Fruit fly (Drosophila melanogaster): Measurements from ENCODE around the gene CG15373.

dm6 chrX:18064183-18064582 lies 20.4 kb downstream of the CG15373 start, which contains the start of gene Dhc16F:
- TF ChIP-seq ey (GFP tag; optimal IDR thresholded peaks at IDR 0.05): no peak
- TF ChIP-seq br (GFP tag; optimal IDR thresholded peaks at IDR 0.05): no peak
- TF ChIP-seq CG9705 (GFP tag; optimal IDR thresholded peaks at IDR 0.05): no peak
- TF ChIP-seq GATAd (GFP tag; optimal IDR thresholded peaks at IDR 0.05): no peak
- no peak for TF ChIP-seq Rel (GFP tag; optimal IDR thresholded peaks at IDR 0.05)
- TF ChIP-seq Rel (tag; optimal IDR thresholded peaks at IDR 0.05): no peak
- TF ChIP-seq psq (GFP tag; optimal IDR thresholded peaks at IDR 0.05): no peak

Data from whole organism, wandering third instar larva.